Worm (Caenorhabditis elegans): ENCODE data around the gene T07A5.7.

DNA sequence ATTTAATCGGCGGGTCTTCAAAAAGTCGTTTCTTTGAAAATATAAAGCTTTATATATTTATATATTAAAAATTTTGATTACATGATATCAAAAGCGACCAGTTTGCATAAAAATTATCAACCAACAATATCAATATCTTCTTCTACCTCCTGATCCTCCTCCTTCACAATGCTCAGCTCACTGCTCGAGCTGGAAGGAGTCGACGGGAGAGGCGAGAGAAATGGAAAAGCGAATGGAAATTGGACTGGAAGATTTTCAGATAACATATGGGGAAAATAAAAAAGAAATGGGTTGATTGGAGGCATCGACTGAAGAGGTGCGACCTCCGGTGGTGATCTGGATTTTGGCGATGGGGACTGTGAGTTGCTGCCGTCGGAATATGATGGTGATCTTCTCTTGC is 29.0 kb upstream of the T07A5.7 start:
- no peak for TF ChIP-seq nhr-6 (tag; optimal IDR thresholded peaks at IDR 0.05)
- no peak for TF ChIP-seq pha-4 (GFP tag; IDR thresholded peaks at IDR 0.05)
- no peak for TF ChIP-seq pha-4 (tag; optimal IDR thresholded peaks at IDR 0.05)
- TF ChIP-seq madf-5 (GFP tag; IDR thresholded peaks at IDR 0.05), result no peak
- no peak for TF ChIP-seq ZK546.5 (tag; optimal IDR thresholded peaks at IDR 0.05)
- TF ChIP-seq lir-3 (tag; optimal IDR thresholded peaks at IDR 0.05), result no peak
- no peak for TF ChIP-seq dpl-1 (GFP tag; optimal IDR thresholded peaks at IDR 0.05)
- no peak for TF ChIP-seq R02D3.7 (tag; optimal IDR thresholded peaks at IDR 0.05)
- no peak for TF ChIP-seq gei-8 (GFP tag; optimal IDR thresholded peaks at IDR 0.05)
